Fruit fly (Drosophila melanogaster) whole organism, embryonic: ENCODE measurements around the gene CG5326.

Source experiments
- CG10959 ChIP-seq: fragments of 200-800 bp; sonication (Bioruptor generic); IDR thresholded peaks from 2 replicates; pipeline ENCODE4 v1.3.6; 2022; ENCODE audit warnings: missing biosample characterization, missing genetic modification characterization
- CG12071 ChIP-seq: fragments of 200-800 bp; sonication (Bioruptor generic); optimal IDR thresholded peaks from 3 replicates; lab custom pipeline; 2018; ENCODE audit warnings: missing biosample characterization, mild to moderate bottlenecking, missing genetic modification characterization
- CG1529 ChIP-seq: fragments of 200-800 bp; sonication (Bioruptor generic); optimal IDR thresholded peaks from 3 replicates; lab custom pipeline; 2018; ENCODE audit warnings: missing biosample characterization, missing genetic modification characterization
- CG15479 ChIP-seq: fragments of 200-800 bp; sonication (Bioruptor generic); optimal IDR thresholded peaks from 3 replicates; lab custom pipeline; 2019; ENCODE audit warnings: missing biosample characterization, mild to moderate bottlenecking, missing genetic modification characterization, moderate library complexity
- CG15696 ChIP-seq: fragments of 200-800 bp; sonication (Bioruptor generic); optimal IDR thresholded peaks from 2 replicates; lab custom pipeline; 2019; ENCODE audit warnings: missing biosample characterization, mild to moderate bottlenecking, missing genetic modification characterization, moderate library complexity
- CG17359 ChIP-seq: fragments of 200-800 bp; sonication (Bioruptor generic); optimal IDR thresholded peaks from 3 replicates; lab custom pipeline; 2018; ENCODE audit warnings: missing biosample characterization, mild to moderate bottlenecking, missing genetic modification characterization, moderate library complexity
- CG30020 ChIP-seq: fragments of 200-800 bp; optimal IDR thresholded peaks from 2 replicates; lab custom pipeline; 2019; ENCODE audit warnings: missing biosample characterization, mild to moderate bottlenecking, missing genetic modification characterization, moderate library complexity
- CG32772 ChIP-seq: fragments of 200-800 bp; sonication (Bioruptor generic); IDR thresholded peaks from 2 replicates; pipeline ENCODE4 v1.3.6; 2022; ENCODE audit warnings: missing biosample characterization, missing genetic modification characterization
- CG34224 ChIP-seq: fragments of 200-800 bp; sonication (Bioruptor generic); IDR thresholded peaks from 3 replicates; pipeline ENCODE4 v1.3.6; 2022; ENCODE audit warnings: missing biosample characterization, missing genetic modification characterization; ENCODE audit not compliant: partially characterized antibody
- CG34422 ChIP-seq: fragments of 200-800 bp; sonication (Bioruptor generic); IDR thresholded peaks from 3 replicates; pipeline ENCODE4 v1.3.6; 2022; ENCODE audit warnings: missing biosample characterization, missing genetic modification characterization
- CG4617 ChIP-seq: fragments of 200-800 bp; sonication (Bioruptor generic); optimal IDR thresholded peaks from 3 replicates; lab custom pipeline; 2016; ENCODE audit warnings: missing biosample characterization, missing genetic modification characterization, borderline replicate concordance
- CG4820 ChIP-seq: fragments of 200-800 bp; sonication (Bioruptor generic); optimal IDR thresholded peaks from 3 replicates; lab custom pipeline; 2016; ENCODE audit warnings: missing biosample characterization, missing genetic modification characterization
- CG6765 ChIP-seq: fragments of 200-800 bp; sonication (Bioruptor generic); optimal IDR thresholded peaks from 3 replicates; lab custom pipeline; 2017; ENCODE audit warnings: missing biosample characterization, mild to moderate bottlenecking, missing genetic modification characterization
- CG7786 ChIP-seq: fragments of 200-800 bp; sonication (Bioruptor generic); optimal IDR thresholded peaks from 2 replicates; lab custom pipeline; 2016; ENCODE audit warnings: missing biosample characterization, missing genetic modification characterization
- CG9437 ChIP-seq: fragments of 200-800 bp; sonication (Bioruptor generic); optimal IDR thresholded peaks from 2 replicates; lab custom pipeline; 2018; ENCODE audit warnings: missing biosample characterization, mild to moderate bottlenecking, missing genetic modification characterization
- CG9727 ChIP-seq: fragments of 200-800 bp; sonication (Bioruptor generic); optimal IDR thresholded peaks from 3 replicates; lab custom pipeline; 2017; ENCODE audit warnings: missing biosample characterization, mild to moderate bottlenecking, missing genetic modification characterization
- CG9932 ChIP-seq: fragments of 200-800 bp; sonication (Bioruptor generic); IDR thresholded peaks from 2 replicates; pipeline ENCODE4 v1.3.6; 2022; ENCODE audit warnings: missing biosample characterization, missing genetic modification characterization
- CTCF ChIP-seq: fragments of 200-800 bp; sonication (Bioruptor generic); optimal IDR thresholded peaks from 2 replicates; lab custom pipeline; 2017; ENCODE audit warnings: missing biosample characterization, mild to moderate bottlenecking, missing genetic modification characterization, moderate library complexity
- Doc2 ChIP-seq: fragments of 200-800 bp; sonication (Bioruptor generic); IDR thresholded peaks from 2 replicates; pipeline ENCODE4 v1.3.6; 2022; ENCODE audit warnings: missing biosample characterization, missing genetic modification characterization
- ERR ChIP-seq: fragments of 200-800 bp; sonication (Bioruptor generic); optimal IDR thresholded peaks from 2 replicates; lab custom pipeline; 2016; ENCODE audit warnings: missing biosample characterization, missing genetic modification characterization
- Elba2 ChIP-seq: fragments of 200-800 bp; sonication (Bioruptor generic); optimal IDR thresholded peaks from 3 replicates; lab custom pipeline; 2016; ENCODE audit warnings: missing biosample characterization, missing genetic modification characterization
- Hmr ChIP-seq: fragments of 200-800 bp; sonication (Bioruptor generic); optimal IDR thresholded peaks from 3 replicates; lab custom pipeline; 2017; ENCODE audit warnings: mild to moderate bottlenecking, missing biosample characterization, missing genetic modification reagents, missing genetic modification characterization
- Hr3 ChIP-seq: fragments of 200-800 bp; sonication (Bioruptor generic); optimal IDR thresholded peaks from 3 replicates; lab custom pipeline; 2016; ENCODE audit warnings: missing biosample characterization, missing genetic modification characterization
- Kr ChIP-seq: fragments of 200-800 bp; sonication (Bioruptor generic); optimal IDR thresholded peaks from 2 replicates; lab custom pipeline; 2017; ENCODE audit warnings: missing biosample characterization, mild to moderate bottlenecking, missing genetic modification characterization
- Lim3 ChIP-seq: fragments of 200-800 bp; sonication (Bioruptor generic); IDR thresholded peaks from 2 replicates; pipeline ENCODE4 v1.3.6; 2022; ENCODE audit warnings: missing biosample characterization, missing genetic modification characterization
- Mes4 ChIP-seq: fragments of 200-800 bp; sonication (Bioruptor generic); optimal IDR thresholded peaks from 2 replicates; lab custom pipeline; 2016; ENCODE audit warnings: missing biosample characterization, missing genetic modification characterization
- NC2β ChIP-seq: fragments of 200-800 bp; sonication (Bioruptor generic); optimal IDR thresholded peaks from 2 replicates; lab custom pipeline; 2016; ENCODE audit warnings: missing biosample characterization, missing genetic modification characterization
- NfI ChIP-seq: fragments of 200-800 bp; sonication (Bioruptor generic); optimal IDR thresholded peaks from 3 replicates; lab custom pipeline; 2018; ENCODE audit warnings: missing biosample characterization, mild to moderate bottlenecking, missing genetic modification characterization, moderate library complexity
- Spps ChIP-seq: fragments of 200-800 bp; sonication (Bioruptor generic); optimal IDR thresholded peaks from 2 replicates; lab custom pipeline; 2018; ENCODE audit warnings: missing biosample characterization, mild to moderate bottlenecking, missing genetic modification characterization
- Taf1 ChIP-seq: fragments of 200-800 bp; sonication (Bioruptor generic); IDR thresholded peaks from 2 replicates; pipeline ENCODE4 v1.3.6; 2022; ENCODE audit warnings: missing biosample characterization, missing genetic modification characterization
- Xbp1 ChIP-seq: fragments of 200-800 bp; sonication (Bioruptor generic); optimal IDR thresholded peaks from 3 replicates; lab custom pipeline; 2016; ENCODE audit warnings: missing biosample characterization, mild to moderate bottlenecking, missing genetic modification characterization
- aop ChIP-seq: fragments of 200-800 bp; sonication (Bioruptor generic); IDR thresholded peaks from 2 replicates; pipeline ENCODE4 v1.3.6; 2022; ENCODE audit warnings: missing biosample characterization, missing genetic modification characterization
- bab2 ChIP-seq: fragments of 200-800 bp; sonication (Bioruptor generic); optimal IDR thresholded peaks from 2 replicates; lab custom pipeline; 2016; ENCODE audit warnings: missing biosample characterization, missing genetic modification characterization
- chinmo ChIP-seq: fragments of 200-800 bp; sonication (Bioruptor generic); IDR thresholded peaks from 4 replicates; pipeline ENCODE4 v1.3.6; 2022; ENCODE audit warnings: missing biosample characterization, missing genetic modification characterization; ENCODE audit not compliant: partially characterized antibody
- cwo ChIP-seq: fragments of 200-800 bp; sonication (Bioruptor generic); optimal IDR thresholded peaks from 3 replicates; lab custom pipeline; 2017; ENCODE audit warnings: missing biosample characterization, missing genetic modification characterization, mild to moderate bottlenecking, moderate library complexity, missing genetic modification reagents
- eyg ChIP-seq: fragments of 200-800 bp; sonication (Bioruptor generic); optimal IDR thresholded peaks from 3 replicates; lab custom pipeline; 2016; ENCODE audit warnings: missing biosample characterization, missing genetic modification characterization
- fd96Cb ChIP-seq: fragments of 200-800 bp; sonication (Bioruptor generic); optimal IDR thresholded peaks from 2 replicates; lab custom pipeline; 2018; ENCODE audit warnings: missing biosample characterization, mild to moderate bottlenecking, missing genetic modification characterization, moderate library complexity
- gcm ChIP-seq: fragments of 200-800 bp; sonication (Bioruptor generic); optimal IDR thresholded peaks from 2 replicates; lab custom pipeline; 2019; ENCODE audit warnings: missing biosample characterization, mild to moderate bottlenecking, missing genetic modification characterization, moderate library complexity
- gcm2 ChIP-seq: fragments of 200-800 bp; sonication (Bioruptor generic); optimal IDR thresholded peaks from 2 replicates; lab custom pipeline; 2016; ENCODE audit warnings: missing biosample characterization, missing genetic modification characterization
- gfzf ChIP-seq: fragments of 200-800 bp; sonication (Bioruptor generic); optimal IDR thresholded peaks from 2 replicates; lab custom pipeline; 2016; ENCODE audit warnings: missing biosample characterization, mild to moderate bottlenecking, missing genetic modification characterization, moderate library complexity
- grn ChIP-seq: fragments of 200-800 bp; sonication (Bioruptor generic); optimal IDR thresholded peaks from 3 replicates; lab custom pipeline; 2017; ENCODE audit warnings: missing biosample characterization, missing genetic modification characterization
- gro ChIP-seq: fragments of 200-800 bp; sonication (Bioruptor generic); optimal IDR thresholded peaks from 2 replicates; lab custom pipeline; 2016; ENCODE audit warnings: missing biosample characterization, missing genetic modification characterization
- lilli ChIP-seq: fragments of 200-800 bp; sonication (Bioruptor generic); optimal IDR thresholded peaks from 3 replicates; lab custom pipeline; 2016; ENCODE audit warnings: missing biosample characterization, missing genetic modification characterization
- nmo ChIP-seq: fragments of 200-800 bp; sonication (Bioruptor generic); optimal IDR thresholded peaks from 2 replicates; lab custom pipeline; 2018; ENCODE audit warnings: missing biosample characterization, mild to moderate bottlenecking, missing genetic modification characterization, moderate library complexity
- nom ChIP-seq: fragments of 200-800 bp; sonication (Bioruptor generic); optimal IDR thresholded peaks from 2 replicates; lab custom pipeline; 2017; ENCODE audit warnings: missing biosample characterization, missing genetic modification characterization, mild to moderate bottlenecking, moderate library complexity, missing genetic modification reagents
- pb ChIP-seq: fragments of 200-800 bp; sonication (Bioruptor generic); optimal IDR thresholded peaks from 3 replicates; lab custom pipeline; 2016; ENCODE audit warnings: missing biosample characterization, missing genetic modification characterization
- sd ChIP-seq: fragments of 200-800 bp; sonication (Bioruptor generic); optimal IDR thresholded peaks from 3 replicates; lab custom pipeline; 2018; ENCODE audit warnings: missing biosample characterization, mild to moderate bottlenecking, missing genetic modification characterization, moderate library complexity
- sens ChIP-seq: fragments of 200-800 bp; sonication (Bioruptor generic); peaks from one replicate; lab custom pipeline; 2016; ENCODE audit warnings: missing biosample characterization, missing genetic modification characterization
- tna ChIP-seq: fragments of 200-800 bp; sonication (Bioruptor generic); IDR thresholded peaks from 2 replicates; pipeline ENCODE4 v1.3.6; 2022; ENCODE audit warnings: missing biosample characterization, missing genetic modification characterization; ENCODE audit not compliant: partially characterized antibody
- trh ChIP-seq: fragments of 200-800 bp; sonication (Bioruptor generic); optimal IDR thresholded peaks from 2 replicates; lab custom pipeline; 2016; ENCODE audit warnings: missing biosample characterization, missing genetic modification characterization
- unpg ChIP-seq: fragments of 200-800 bp; sonication (Bioruptor generic); optimal IDR thresholded peaks from 3 replicates; lab custom pipeline; 2018; ENCODE audit warnings: missing biosample characterization, mild to moderate bottlenecking, missing genetic modification characterization, moderate library complexity

The CG5326 gene

dm6 chr3R:22587419-22587963, 47.8 kb upstream of the CG5326 start, which contains the start of gene Efa6:
Gene Efa6, plus strand, starts transcription at chr3R:22587755.
- TF ChIP-seq unpg (peak; percentile 48), cwo (GFP tag; lab: Kevin White, UChicago) (peak; percentile 4), bab2 (GFP tag; lab: Kevin White, UChicago) (peak; percentile 42), lilli (peak; percentile 62), Mes4 (GFP tag; lab: Kevin White, UChicago) (no peak), sens (GFP tag; lab: Kevin White, UChicago) (peak; percentile 91), pb (GFP tag; lab: Kevin White, UChicago) (peak; percentile 4), CG1529 (GFP tag; lab: Kevin White, UChicago) (no peak), CG12071 (GFP tag; lab: Kevin White, UChicago) (no peak), CG6765 (GFP tag; lab: Kevin White, UChicago) (peak; percentile 11), eyg (no peak), CG17359 (tag; lab: Kevin White, UChicago) (peak; percentile 24), Spps (no peak), Taf1 (0 out of 2 replicates have a peak, but pooled peaks have one; percentile 14), Doc2 (GFP tag; lab: Robert Waterston, UW) (no peak), CTCF (GFP tag; lab: Kevin White, UChicago) (peak; percentile 22), nom (peak; percentile 54), fd96Cb (tag; lab: Kevin White, UChicago) (peak; percentile 19), CG9727 (peak; percentile 62), Hr3 (GFP tag; lab: Kevin White, UChicago) (peak; percentile 43), NfI (peak; percentile 44), CG34422 (GFP tag; lab: Robert Waterston, UW) (no peak; the same call in 2 of the 3 replicates), CG32772 (GFP tag; lab: Robert Waterston, UW) (no peak), gcm2 (GFP tag; lab: Kevin White, UChicago) (no peak), CG15696 (tag; lab: Kevin White, UChicago) (peak; percentile 48), Kr (GFP tag; lab: Kevin White, UChicago) (no peak), CG4617 (GFP tag; lab: Kevin White, UChicago) (peak; percentile 71), Elba2 (GFP tag; lab: Kevin White, UChicago) (peak; percentile 17), aop (no peak), CG9932 (GFP tag; lab: Robert Waterston, UW) (peak; percentile 73), tna (GFP tag; lab: Robert Waterston, UW) (peak; percentile 70), CG10959 (GFP tag; lab: Robert Waterston, UW) (no peak), CG15479 (GFP tag; lab: Kevin White, UChicago) (peak; percentile 21), CG34224 (GFP tag; lab: Robert Waterston, UW) (peak; percentile 91; the same call in 2 of the 3 replicates), gro (GFP tag; lab: Kevin White, UChicago) (peak; percentile 59), CG9437 (GFP tag; lab: Kevin White, UChicago) (peak; percentile 18), grn (GFP tag; lab: Kevin White, UChicago) (peak; percentile 93), trh (GFP tag; lab: Kevin White, UChicago) (peak; percentile 47), ERR (GFP tag; lab: Kevin White, UChicago) (peak; percentile 26), nmo (GFP tag; lab: Kevin White, UChicago) (peak; percentile 76), NC2β (peak; percentile 12), CG30020 (tag; lab: Kevin White, UChicago) (peak; percentile 62), sd (tag; lab: Kevin White, UChicago) (peak; percentile 79), gcm (GFP tag; lab: Kevin White, UChicago) (peak; percentile 24), CG4820 (GFP tag; lab: Kevin White, UChicago) (peak; percentile 55), gfzf (peak; percentile 22), chinmo (GFP tag; lab: Robert Waterston, UW) (peak; percentile 95), Lim3 (GFP tag; lab: Robert Waterston, UW) (no peak), Hmr (GFP tag; lab: Kevin White, UChicago) (no peak), CG7786 (no peak), Xbp1 (GFP tag; lab: Kevin White, UChicago) (peak; percentile 56)
